Fruit fly (Drosophila melanogaster) ovary, adult (tissue): ENCODE data around the gene U2af50.
A peak's percentile ranks its signal among the peaks of the same experiment; 100 is the strongest.

ENCODE experiments used
- CG17801 ChIP-seq: fragments of 200-800 bp; optimal IDR thresholded peaks from 2 replicates; lab custom pipeline; 2019; ENCODE audit warnings: missing biosample characterization, mild to moderate bottlenecking, missing genetic modification characterization, moderate library complexity; ENCODE audit not compliant: partially characterized antibody

Gene U2af50

DNA sequence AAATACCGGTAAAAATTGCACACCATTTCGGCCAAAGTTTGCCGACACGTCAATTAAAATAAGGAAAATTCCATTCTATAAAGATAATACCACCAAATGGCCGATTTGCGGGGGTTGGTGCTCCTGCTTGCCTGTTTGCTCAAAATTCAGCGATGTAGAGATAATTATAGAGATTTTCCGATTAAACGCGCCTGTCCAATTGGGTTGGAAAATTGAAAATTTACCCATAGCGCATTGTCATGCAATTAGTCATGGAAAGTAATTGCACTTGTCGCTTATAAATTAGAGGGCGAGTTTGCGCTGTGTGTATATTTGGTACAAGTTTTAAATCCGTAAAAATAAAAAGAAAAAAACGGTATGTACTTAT is 39.3 kb downstream of the U2af50 start:
- TF ChIP-seq CG17801, result no peak

DNA sequence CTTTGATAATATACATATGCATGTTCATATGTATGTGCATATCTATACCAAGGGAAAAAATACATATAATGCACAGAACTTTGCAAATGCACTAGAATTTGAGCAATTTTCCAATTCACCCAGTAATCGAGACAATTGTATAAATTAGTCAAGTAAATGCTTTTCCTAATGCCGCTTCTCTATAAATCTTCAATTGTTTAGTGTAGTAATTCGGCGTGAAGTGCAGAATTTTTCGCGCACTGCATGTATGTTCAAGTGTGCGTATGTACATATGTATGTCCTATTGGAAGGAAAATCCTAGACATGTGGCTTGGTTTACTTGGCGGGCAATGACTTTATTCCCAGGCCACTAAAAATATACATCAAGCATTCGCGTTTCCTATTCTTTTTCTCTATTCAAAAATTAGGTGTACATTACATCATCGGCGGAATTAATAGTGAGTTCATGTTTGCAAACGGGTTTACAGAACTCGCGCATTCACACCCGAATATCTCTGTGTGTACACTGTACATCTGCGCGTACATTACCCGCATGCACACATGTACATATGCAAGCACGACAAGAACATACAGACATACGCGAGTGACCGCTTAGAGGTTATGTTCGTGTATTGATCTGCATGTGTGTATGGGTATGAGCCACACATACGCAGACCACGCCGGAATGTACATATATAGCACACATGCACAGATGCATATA is 39.8 kb downstream of the U2af50 start:
- peak; percentile 63 for TF ChIP-seq CG17801

DNA sequence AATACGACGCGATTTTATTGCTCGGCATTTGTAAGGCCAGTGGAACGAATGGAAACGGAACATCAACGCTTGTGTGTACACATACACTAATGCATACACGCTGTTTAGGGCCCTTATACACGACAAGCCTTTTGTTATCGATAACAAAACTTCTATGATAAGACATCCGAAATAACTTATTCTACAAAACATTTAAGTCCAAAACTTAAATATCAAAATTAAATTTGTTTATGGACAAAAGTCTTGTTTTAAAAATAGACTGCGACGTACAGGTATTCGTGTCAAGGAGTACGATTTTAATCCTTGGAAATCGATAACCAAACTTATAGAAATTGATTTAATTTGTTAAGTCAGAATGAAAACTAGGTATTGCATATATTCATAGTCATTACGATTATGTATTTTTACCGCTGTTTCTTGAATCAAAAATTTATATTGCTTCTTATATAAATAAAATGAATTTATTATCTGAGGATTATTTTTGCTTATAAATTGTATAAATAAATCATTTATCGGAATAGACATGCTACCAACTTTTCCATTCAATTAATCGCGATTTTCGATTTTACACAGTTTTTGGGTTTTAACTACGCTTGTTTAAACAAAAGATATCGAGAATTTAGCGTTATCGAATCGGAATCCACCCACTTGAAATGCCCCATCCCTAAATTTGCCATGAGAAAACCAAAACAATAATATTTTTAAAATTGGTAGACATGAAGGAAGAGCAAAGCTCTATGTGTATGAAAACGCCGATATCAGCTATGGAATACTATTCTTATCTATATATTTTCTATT is 45.6 kb downstream of the U2af50 start, which contains the start of the genes CG9915 and SWIP:
Gene CG9915, minus strand, starts transcription at position 61 of the 798 bp plus-strand sequence.
Gene SWIP, plus strand, starts transcription at position 632 of the 798 bp plus-strand sequence.
- TF ChIP-seq CG17801, result peak; percentile 64

DNA sequence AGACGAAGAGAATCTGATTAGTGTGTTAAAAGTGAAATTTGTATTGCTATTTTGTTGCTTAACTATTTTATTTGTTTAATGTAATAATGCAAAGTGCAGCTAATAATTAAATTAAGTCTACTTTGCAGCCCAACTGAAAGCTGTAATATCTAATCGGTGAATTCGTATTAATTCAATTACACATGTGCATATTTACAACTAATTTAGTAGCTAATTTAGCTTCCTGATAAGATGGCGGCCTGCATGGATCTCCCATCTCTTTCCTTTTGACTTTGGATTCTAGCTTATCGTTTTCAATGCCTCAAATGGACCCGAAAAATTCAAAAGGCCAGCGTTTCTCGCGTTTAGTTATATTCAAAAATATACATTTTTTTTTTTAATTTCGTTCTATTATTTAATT is 49.1 kb downstream of the U2af50 start:
- peak; percentile 30 for TF ChIP-seq CG17801

DNA sequence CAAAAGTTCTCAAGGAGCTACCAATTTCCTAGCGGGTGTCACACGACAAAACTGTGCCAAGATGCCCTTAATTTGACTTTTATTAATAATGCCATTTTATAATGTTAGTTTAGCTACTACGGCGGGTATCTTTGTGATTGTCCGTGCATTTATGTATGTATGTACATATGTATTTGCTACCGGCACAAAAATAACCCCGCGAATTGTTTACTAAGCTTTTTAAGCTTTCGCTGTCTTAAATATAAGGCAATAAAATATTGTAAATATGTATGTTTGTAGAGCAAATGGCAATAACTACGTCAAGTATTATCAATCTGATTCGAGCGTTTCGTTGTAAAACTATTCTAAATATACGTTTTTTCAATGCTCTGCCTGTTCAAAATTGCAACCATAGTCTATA is 49.9 kb downstream of the U2af50 start:
- peak; percentile 25 for TF ChIP-seq CG17801

DNA sequence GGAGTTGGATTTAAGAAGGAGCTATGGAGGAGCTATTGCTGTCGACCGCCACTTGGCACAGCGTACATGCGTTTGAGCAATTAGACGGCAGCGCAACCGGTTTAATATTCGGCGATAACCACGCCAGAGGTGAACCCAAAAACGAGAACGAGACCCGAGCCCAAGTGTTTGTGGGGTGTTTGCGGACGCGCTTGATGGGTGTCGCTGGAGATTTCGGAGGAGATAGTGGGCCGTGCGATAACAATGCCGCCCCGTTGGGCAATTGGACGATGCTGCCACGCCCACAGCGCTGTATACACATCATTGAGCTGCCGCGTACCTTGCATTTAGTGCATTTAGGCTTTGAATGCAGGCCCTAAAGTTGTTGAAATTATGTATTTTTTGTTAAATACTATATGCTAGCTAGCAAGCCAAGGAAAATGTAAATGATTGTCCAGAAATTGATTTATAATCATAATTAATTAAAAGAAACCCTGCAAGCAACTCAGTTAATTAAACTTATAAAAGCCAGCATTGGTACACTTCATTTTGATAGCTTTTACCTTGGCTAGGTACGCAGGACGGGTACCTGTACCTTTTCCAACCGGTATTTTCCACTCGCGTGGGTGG is 50.4 kb downstream of the U2af50 start, which contains the start of gene Had1:
Gene Had1, minus strand, starts transcription at position 358 of the 609 bp plus-strand sequence.
- no peak for TF ChIP-seq CG17801
